Worm (Caenorhabditis elegans): ENCODE results near the gene D1079.1.

Gene D1079.1

DNA sequence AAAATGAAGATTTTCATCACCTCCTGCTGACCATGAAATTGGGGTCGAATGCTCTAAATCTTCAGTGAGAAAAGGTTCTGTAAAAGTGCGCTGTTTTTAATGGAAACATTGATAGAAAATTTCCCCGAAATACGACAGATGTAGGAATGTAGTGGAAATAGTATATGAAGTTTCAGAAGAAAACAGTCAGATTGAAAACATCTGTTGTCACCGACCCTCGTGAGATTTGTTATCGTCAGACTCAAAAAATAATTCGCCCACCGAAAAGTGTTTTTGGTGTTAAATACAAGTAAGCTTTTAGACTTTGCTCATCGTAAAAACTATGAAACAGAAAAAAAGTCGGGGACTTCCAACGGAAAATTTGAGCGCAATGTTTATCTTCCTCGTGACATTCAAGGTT, 38.1 kb upstream of the D1079.1 start, which contains the start of gene F14H12.8:
F14H12.8 (minus strand) TSS at position 101 of the 400 bp plus-strand sequence.
- TF ChIP-seq C06A6.2 (GFP tag; conservative IDR thresholded peaks at IDR 0.05) (no peak), egrh-3 (GFP tag; IDR thresholded peaks at IDR 0.05) (no peak)

DNA sequence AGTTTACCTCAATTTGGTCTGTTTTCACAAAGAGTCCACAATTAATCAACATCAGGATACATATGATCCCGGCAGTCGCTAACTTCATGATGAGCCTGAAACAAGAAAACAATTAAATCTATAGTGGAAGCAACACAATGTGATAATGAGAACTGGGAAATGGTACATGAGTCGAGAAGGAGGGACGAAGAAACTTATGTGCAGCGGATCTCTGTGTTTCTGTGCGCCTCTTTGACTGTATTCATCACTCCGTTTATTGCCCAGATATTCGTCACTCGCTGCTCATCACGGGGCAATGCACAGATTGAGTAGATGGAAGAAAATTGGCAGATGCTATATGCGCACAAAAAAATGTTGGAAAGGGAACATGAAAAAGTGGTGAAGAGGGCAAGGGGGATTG, 36.7 kb upstream of the D1079.1 start, which contains the start of gene R160.3:
R160.3 (minus strand) TSS at position 101 of the 400 bp plus-strand sequence.
- no peak for TF ChIP-seq die-1 (tag; optimal IDR thresholded peaks at IDR 0.05)
- no peak for TF ChIP-seq Y56A3A.18 (GFP tag; IDR thresholded peaks at IDR 0.05)
- TF ChIP-seq B0261.1 (tag; optimal IDR thresholded peaks at IDR 0.05) = no peak
- no peak for TF ChIP-seq lir-1 (GFP tag; conservative IDR thresholded peaks at IDR 0.05)
- no peak for TF ChIP-seq F39B2.1 (GFP tag; IDR thresholded peaks at IDR 0.05)
- no peak for TF ChIP-seq athp-1 (tag; optimal IDR thresholded peaks at IDR 0.05)
- TF ChIP-seq bed-1 (GFP tag; IDR thresholded peaks at IDR 0.05) = no peak
- no peak for TF ChIP-seq let-526 (GFP tag; IDR thresholded peaks at IDR 0.05)
- no peak for TF ChIP-seq ztf-3 (GFP tag; optimal IDR thresholded peaks at IDR 0.05)
- TF ChIP-seq zfh-2 (GFP tag; conservative IDR thresholded peaks at IDR 0.05) = no peak
- no peak for TF ChIP-seq rec-8 (tag; optimal IDR thresholded peaks at IDR 0.05)
- no peak for TF ChIP-seq ccch-3 (GFP tag; optimal IDR thresholded peaks at IDR 0.05)
- TF ChIP-seq ceh-40 (GFP tag; IDR thresholded peaks at IDR 0.05) = no peak
- no peak for TF ChIP-seq unc-62 (GFP tag; optimal IDR thresholded peaks at IDR 0.05)
- TF ChIP-seq attf-3 (GFP tag; conservative IDR thresholded peaks at IDR 0.05) = no peak
- no peak for TF ChIP-seq madf-10 (tag; optimal IDR thresholded peaks at IDR 0.05)
- no peak for TF ChIP-seq ztf-6 (GFP tag; IDR thresholded peaks at IDR 0.05)
- no peak for TF ChIP-seq F10E7.11 (tag; optimal IDR thresholded peaks at IDR 0.05)

DNA sequence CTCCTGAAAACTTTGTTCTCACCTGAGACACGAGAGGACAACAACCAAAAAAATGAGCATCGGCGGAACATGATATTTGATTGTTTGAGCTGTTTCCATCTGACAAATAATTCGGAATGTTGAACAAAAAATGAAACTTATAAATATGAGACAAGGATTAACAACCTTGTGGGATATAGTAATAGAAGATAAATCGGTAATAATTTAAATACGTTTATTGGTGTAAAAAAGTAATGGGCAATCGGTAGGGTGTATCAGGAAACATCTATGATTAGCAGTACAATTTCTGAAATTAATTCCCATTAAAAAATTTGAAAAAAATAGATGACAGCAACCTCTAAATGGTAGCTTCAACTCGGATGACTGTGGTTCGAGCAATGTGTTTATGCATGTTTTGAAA, 35.5 kb upstream of the D1079.1 start, which contains the start of gene R160.10:
R160.10 (minus strand) TSS at position 101 of the 400 bp plus-strand sequence.
- no peak for TF ChIP-seq madf-3 (GFP tag; IDR thresholded peaks at IDR 0.05)
- no peak for TF ChIP-seq lag-1 (GFP tag; IDR thresholded peaks at IDR 0.05)
- no peak for TF ChIP-seq B0261.1 (tag; optimal IDR thresholded peaks at IDR 0.05)
- TF ChIP-seq hsf-1 (GFP tag; IDR thresholded peaks at IDR 0.05) = no peak
- no peak for TF ChIP-seq ztf-25 (GFP tag; IDR thresholded peaks at IDR 0.05)
- no peak for TF ChIP-seq mes-4 (tag; optimal IDR thresholded peaks at IDR 0.05)
- no peak for TF ChIP-seq B0019.2 (GFP tag; conservative IDR thresholded peaks at IDR 0.05)
- TF ChIP-seq F57A8.1 (GFP tag; optimal IDR thresholded peaks at IDR 0.05) = no peak
- TF ChIP-seq ceh-79 (tag; optimal IDR thresholded peaks at IDR 0.05) = no peak
- no peak for TF ChIP-seq fkh-3 (tag; optimal IDR thresholded peaks at IDR 0.05)
- no peak for TF ChIP-seq ztf-22 (GFP tag; optimal IDR thresholded peaks at IDR 0.05)
- TF ChIP-seq ztf-6 (GFP tag; IDR thresholded peaks at IDR 0.05) = no peak
- no peak for TF ChIP-seq let-526 (GFP tag; IDR thresholded peaks at IDR 0.05)
- TF ChIP-seq pbrm-1 (GFP tag; IDR thresholded peaks at IDR 0.05) = no peak
- no peak for TF ChIP-seq hlh-26 (GFP tag; conservative IDR thresholded peaks at IDR 0.05)
- no peak for TF ChIP-seq K12H6.12 (tag; optimal IDR thresholded peaks at IDR 0.05)
- TF ChIP-seq pha-4 (tag; optimal IDR thresholded peaks at IDR 0.05) = no peak
- no peak for TF ChIP-seq Y79H2A.3 (GFP tag; conservative IDR thresholded peaks at IDR 0.05)

DNA sequence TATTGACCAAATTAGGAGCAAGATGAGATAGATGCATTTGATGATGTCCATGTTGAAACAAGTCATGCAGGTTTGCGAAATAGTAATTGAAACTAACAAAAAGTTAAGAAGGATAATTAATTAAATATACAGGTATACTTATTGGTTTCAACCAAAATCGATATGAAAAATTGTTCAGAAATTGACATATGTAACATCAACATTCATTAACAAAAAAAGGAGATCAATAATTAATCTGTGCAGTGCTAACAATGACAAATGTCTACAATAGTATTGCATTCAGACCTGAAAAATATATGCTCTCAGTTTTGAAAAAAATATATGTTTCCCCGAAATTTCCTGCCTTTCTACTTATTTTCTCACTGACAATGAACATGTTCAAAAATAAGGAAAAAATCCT, 34.2 kb upstream of the D1079.1 start, which contains the start of gene R160.4:
R160.4 (minus strand) TSS at position 101 of the 400 bp plus-strand sequence.
- TF ChIP-seq snpc-4 (GFP tag; optimal IDR thresholded peaks at IDR 0.05) (no peak), snpc-4 (tag; optimal IDR thresholded peaks at IDR 0.05) (no peak), ztf-22 (GFP tag; optimal IDR thresholded peaks at IDR 0.05) (no peak), zim-3 (tag; optimal IDR thresholded peaks at IDR 0.05) (no peak), ceh-27 (GFP tag; optimal IDR thresholded peaks at IDR 0.05) (no peak), let-607 (tag; optimal IDR thresholded peaks at IDR 0.05) (no peak), pha-4 (tag; optimal IDR thresholded peaks at IDR 0.05) (no peak), attf-6 (GFP tag; IDR thresholded peaks at IDR 0.05) (no peak), F37B4.10 (GFP tag; IDR thresholded peaks at IDR 0.05) (no peak), F39B2.1 (GFP tag; IDR thresholded peaks at IDR 0.05) (no peak), lag-1 (GFP tag; IDR thresholded peaks at IDR 0.05) (no peak), hmg-1.2 (GFP tag; IDR thresholded peaks at IDR 0.05) (no peak), B0035.1 (tag; optimal IDR thresholded peaks at IDR 0.05) (no peak), aptf-3 (GFP tag; IDR thresholded peaks at IDR 0.05) (no peak), mes-4 (tag; optimal IDR thresholded peaks at IDR 0.05) (no peak), lin-26 (GFP tag; IDR thresholded peaks at IDR 0.05) (no peak)

All from whole organism, young adult.